4 worm cellular contexts compared by ENCODE assay signal in genomic region chrIII:11935032-11935947, ce11.
TF ChIP-seq lines count a peak whose summit lies in the region.

No protein-coding gene starts in this region.

TF ChIP-seq in whole organism, L1 larva, 84 proteins besides CTCF, POLR2A, EP300 and RAD21 (continued from another document and continues in another):
- TF ChIP-seq nhr-47 (tag; optimal IDR thresholded peaks at IDR 0.05; lab: Kevin White, UChicago) (peak; percentile 64), zag-1 (tag; optimal IDR thresholded peaks at IDR 0.05; lab: Kevin White, UChicago) (no peak), mdl-1 (tag; optimal IDR thresholded peaks at IDR 0.05; lab: Kevin White, UChicago) (no peak), ztf-4 (tag; optimal IDR thresholded peaks at IDR 0.05; lab: Kevin White, UChicago) (no peak), aha-1 (tag; optimal IDR thresholded peaks at IDR 0.05; lab: Kevin White, UChicago) (no peak), skn-1 (tag; optimal IDR thresholded peaks at IDR 0.05; lab: Kevin White, UChicago) (no peak), unc-98 (GFP tag; IDR thresholded peaks at IDR 0.05; lab: Robert Waterston, UW) (0 out of 2 replicates have a peak, but pooled peaks have one; percentile 37), lin-15B (tag; optimal IDR thresholded peaks at IDR 0.05; lab: Kevin White, UChicago) (no peak), isw-1 (GFP tag; IDR thresholded peaks at IDR 0.05; lab: Robert Waterston, UW) (no peak), fos-1 (tag; optimal IDR thresholded peaks at IDR 0.05; lab: Kevin White, UChicago) (no peak), nhr-28 (tag; optimal IDR thresholded peaks at IDR 0.05; lab: Kevin White, UChicago) (no peak), snpc-4 (tag; optimal IDR thresholded peaks at IDR 0.05; lab: Kevin White, UChicago) (no peak), jun-1 (tag; optimal IDR thresholded peaks at IDR 0.05; lab: Kevin White, UChicago) (no peak), ceh-88 (GFP tag; IDR thresholded peaks at IDR 0.05; lab: Robert Waterston, UW) (no peak), mab-9 (GFP tag; IDR thresholded peaks at IDR 0.05; lab: Robert Waterston, UW) (no peak), ztf-11 (tag; optimal IDR thresholded peaks at IDR 0.05; lab: Kevin White, UChicago) (no peak), nhr-76 (tag; optimal IDR thresholded peaks at IDR 0.05; lab: Kevin White, UChicago) (no peak), nhr-71 (tag; optimal IDR thresholded peaks at IDR 0.05; lab: Kevin White, UChicago) (peak; percentile 66), F16B12.6 (tag; optimal IDR thresholded peaks at IDR 0.05; lab: Kevin White, UChicago) (no peak), C04F5.9 (tag; optimal IDR thresholded peaks at IDR 0.05; lab: Kevin White, UChicago) (no peak), alr-1 (tag; optimal IDR thresholded peaks at IDR 0.05; lab: Kevin White, UChicago; ENCODE audit: borderline replicate concordance) (no peak), ceh-8 (GFP tag; optimal IDR thresholded peaks at IDR 0.05; lab: Kevin White, UChicago) (peak; percentile 46), irx-1 (tag; optimal IDR thresholded peaks at IDR 0.05; lab: Kevin White, UChicago) (no peak), sup-37 (GFP tag; optimal IDR thresholded peaks at IDR 0.05; lab: Kevin White, UChicago) (peak; percentile 26), dpl-1 (GFP tag; optimal IDR thresholded peaks at IDR 0.05; lab: Kevin White, UChicago) (no peak), dsc-1 (tag; optimal IDR thresholded peaks at IDR 0.05; lab: Kevin White, UChicago) (peak; percentile 83), ama-1 (optimal IDR thresholded peaks at IDR 0.05; lab: Kevin White, UChicago) (peak; percentile 14), nhr-20 (tag; optimal IDR thresholded peaks at IDR 0.05; lab: Kevin White, UChicago) (peak; percentile 13), nhr-12 (tag; optimal IDR thresholded peaks at IDR 0.05; lab: Kevin White, UChicago) (no peak), aly-2 (tag; optimal IDR thresholded peaks at IDR 0.05; lab: Kevin White, UChicago) (no peak), rnt-1 (tag; optimal IDR thresholded peaks at IDR 0.05; lab: Kevin White, UChicago) (peak; percentile 74), lin-35 (GFP tag; optimal IDR thresholded peaks at IDR 0.05; lab: Kevin White, UChicago) (peak in 1 of 2 experiments; percentile 15), zip-4 (GFP tag; optimal IDR thresholded peaks at IDR 0.05; lab: Kevin White, UChicago) (no peak), C16A3.4 (tag; optimal IDR thresholded peaks at IDR 0.05; lab: Kevin White, UChicago) (no peak)

TF ChIP-seq in whole organism, L2 larva, 48 proteins besides CTCF, POLR2A, EP300 and RAD21 (continued from another document):
- no peak for TF ChIP-seq nhr-10 (tag; optimal IDR thresholded peaks at IDR 0.05; lab: Kevin White, UChicago)
- no peak for TF ChIP-seq nhr-237 (tag; optimal IDR thresholded peaks at IDR 0.05; lab: Kevin White, UChicago)
- no peak for TF ChIP-seq elt-1 (tag; optimal IDR thresholded peaks at IDR 0.05; lab: Kevin White, UChicago)
- TF ChIP-seq zag-1 (tag; optimal IDR thresholded peaks at IDR 0.05; lab: Kevin White, UChicago) = no peak
- no peak for TF ChIP-seq nhr-129 (tag; optimal IDR thresholded peaks at IDR 0.05; lab: Kevin White, UChicago)
- TF ChIP-seq unc-55 (GFP tag; optimal IDR thresholded peaks at IDR 0.05; lab: Kevin White, UChicago) = no peak
- no peak for TF ChIP-seq dmd-4 (tag; optimal IDR thresholded peaks at IDR 0.05; lab: Kevin White, UChicago)
- TF ChIP-seq nhr-11 (tag; optimal IDR thresholded peaks at IDR 0.05; lab: Kevin White, UChicago) = no peak
- TF ChIP-seq ZK546.5 (tag; optimal IDR thresholded peaks at IDR 0.05; lab: Kevin White, UChicago) = no peak
- TF ChIP-seq nhr-12 (tag; optimal IDR thresholded peaks at IDR 0.05; lab: Kevin White, UChicago) = no peak
- TF ChIP-seq gmeb-1 (tag; optimal IDR thresholded peaks at IDR 0.05; lab: Kevin White, UChicago) = no peak
- TF ChIP-seq ztf-4 (tag; optimal IDR thresholded peaks at IDR 0.05; lab: Kevin White, UChicago) = no peak
- no peak for TF ChIP-seq fos-1 (tag; optimal IDR thresholded peaks at IDR 0.05; lab: Kevin White, UChicago)
- no peak for TF ChIP-seq aly-2 (tag; optimal IDR thresholded peaks at IDR 0.05; lab: Kevin White, UChicago)
- no peak for TF ChIP-seq skn-1 (tag; optimal IDR thresholded peaks at IDR 0.05; lab: Kevin White, UChicago)
- TF ChIP-seq peb-1 (tag; optimal IDR thresholded peaks at IDR 0.05; lab: Kevin White, UChicago) = no peak
- TF ChIP-seq lin-13 (GFP tag; optimal IDR thresholded peaks at IDR 0.05; lab: Kevin White, UChicago) = no peak
- no peak for TF ChIP-seq ceh-82 (tag; optimal IDR thresholded peaks at IDR 0.05; lab: Kevin White, UChicago)
- no peak for TF ChIP-seq sma-3 (GFP tag; optimal IDR thresholded peaks at IDR 0.05; lab: Kevin White, UChicago)
- no peak for TF ChIP-seq nhr-25 (tag; optimal IDR thresholded peaks at IDR 0.05; lab: Kevin White, UChicago)
- no peak for TF ChIP-seq mab-5 (tag; optimal IDR thresholded peaks at IDR 0.05; lab: Kevin White, UChicago)
- no peak for TF ChIP-seq nhr-77 (tag; optimal IDR thresholded peaks at IDR 0.05; lab: Kevin White, UChicago)
- TF ChIP-seq R02D3.7 (tag; optimal IDR thresholded peaks at IDR 0.05; lab: Kevin White, UChicago) = no peak
- TF ChIP-seq Y55F3AM.14 (GFP tag; optimal IDR thresholded peaks at IDR 0.05; lab: Kevin White, UChicago) = peak; percentile 10
- TF ChIP-seq lin-39 (tag; optimal IDR thresholded peaks at IDR 0.05; lab: Kevin White, UChicago) = no peak
- TF ChIP-seq snpc-4 (tag; optimal IDR thresholded peaks at IDR 0.05; lab: Kevin White, UChicago) = no peak
- no peak for TF ChIP-seq nhr-6 (tag; optimal IDR thresholded peaks at IDR 0.05; lab: Kevin White, UChicago)
- TF ChIP-seq crh-2 (tag; optimal IDR thresholded peaks at IDR 0.05; lab: Kevin White, UChicago) = no peak
- peak in 1 of 2 experiments; percentile 2 for TF ChIP-seq mdl-1 (tag; optimal IDR thresholded peaks at IDR 0.05; lab: Kevin White, UChicago)
- TF ChIP-seq ztf-11 (tag; optimal IDR thresholded peaks at IDR 0.05; lab: Kevin White, UChicago) = no peak
- no peak for TF ChIP-seq unc-62 (GFP tag; optimal IDR thresholded peaks at IDR 0.05; lab: Kevin White, UChicago)
- TF ChIP-seq elt-3 (tag; optimal IDR thresholded peaks at IDR 0.05; lab: Kevin White, UChicago) = no peak
- no peak for TF ChIP-seq alr-1 (tag; optimal IDR thresholded peaks at IDR 0.05; lab: Kevin White, UChicago)
- peak; percentile 31 for TF ChIP-seq sma-9 (GFP tag; optimal IDR thresholded peaks at IDR 0.05; lab: Kevin White, UChicago)
- TF ChIP-seq sma-9 (tag; optimal IDR thresholded peaks at IDR 0.05; lab: Kevin White, UChicago) = no peak
- TF ChIP-seq lin-11 (tag; optimal IDR thresholded peaks at IDR 0.05; lab: Kevin White, UChicago) = no peak
- TF ChIP-seq egl-27 (tag; optimal IDR thresholded peaks at IDR 0.05; lab: Kevin White, UChicago) = no peak
TF ChIP-seq in whole organism, L2 larva: peak in this region for 8.

TF ChIP-seq in whole organism, L4 larva, 104 proteins besides CTCF, POLR2A, EP300 and RAD21 (continued from another document and continues in another):
- TF ChIP-seq unc-39 (tag; optimal IDR thresholded peaks at IDR 0.05; lab: Kevin White, UChicago) (no peak), lsy-2 (tag; optimal IDR thresholded peaks at IDR 0.05; lab: Kevin White, UChicago) (peak in 1 of 2 experiments; percentile 18), lir-3 (tag; optimal IDR thresholded peaks at IDR 0.05; lab: Kevin White, UChicago) (no peak), set-16 (GFP tag; IDR thresholded peaks at IDR 0.05; lab: Robert Waterston, UW) (no peak), spr-3 (GFP tag; optimal IDR thresholded peaks at IDR 0.05; lab: Kevin White, UChicago) (no peak), nhr-11 (tag; optimal IDR thresholded peaks at IDR 0.05; lab: Kevin White, UChicago) (no peak), ceh-32 (tag; optimal IDR thresholded peaks at IDR 0.05; lab: Kevin White, UChicago; ENCODE audit: poor library complexity) (no peak), nhr-10 (tag; optimal IDR thresholded peaks at IDR 0.05; lab: Kevin White, UChicago) (no peak), Y48G9A.11 (GFP tag; IDR thresholded peaks at IDR 0.05; lab: Robert Waterston, UW) (no peak), F10B5.3 (tag; optimal IDR thresholded peaks at IDR 0.05; lab: Kevin White, UChicago) (no peak), snpc-4 (tag; optimal IDR thresholded peaks at IDR 0.05; lab: Kevin White, UChicago) (no peak), hlh-11 (tag; optimal IDR thresholded peaks at IDR 0.05; lab: Kevin White, UChicago) (peak; percentile 37), hmg-1.1 (GFP tag; IDR thresholded peaks at IDR 0.05; lab: Robert Waterston, UW) (no peak), tag-97 (GFP tag; IDR thresholded peaks at IDR 0.05; lab: Robert Waterston, UW) (no peak), hlh-30 (tag; optimal IDR thresholded peaks at IDR 0.05; lab: Kevin White, UChicago; ENCODE audit: insufficient read depth) (peak; percentile 29), pqm-1 (tag; optimal IDR thresholded peaks at IDR 0.05; lab: Kevin White, UChicago) (no peak), daf-12 (tag; optimal IDR thresholded peaks at IDR 0.05; lab: Kevin White, UChicago) (no peak), dpl-1 (GFP tag; optimal IDR thresholded peaks at IDR 0.05; lab: Kevin White, UChicago) (no peak), nhr-102 (tag; optimal IDR thresholded peaks at IDR 0.05; lab: Kevin White, UChicago) (no peak), F37D6.2 (tag; optimal IDR thresholded peaks at IDR 0.05; lab: Kevin White, UChicago) (no peak), mep-1 (tag; optimal IDR thresholded peaks at IDR 0.05; lab: Kevin White, UChicago) (no peak), T26A8.4 (GFP tag; IDR thresholded peaks at IDR 0.05; lab: Robert Waterston, UW) (no peak), zip-11 (GFP tag; IDR thresholded peaks at IDR 0.05; lab: Robert Waterston, UW) (no peak), F49E8.2 (tag; optimal IDR thresholded peaks at IDR 0.05; lab: Kevin White, UChicago; ENCODE audit: borderline replicate concordance) (no peak), aly-2 (tag; optimal IDR thresholded peaks at IDR 0.05; lab: Kevin White, UChicago) (no peak), ceh-62 (tag; optimal IDR thresholded peaks at IDR 0.05; lab: Kevin White, UChicago) (no peak), mdt-29 (GFP tag; IDR thresholded peaks at IDR 0.05; lab: Robert Waterston, UW) (no peak), T20F7.1 (GFP tag; optimal IDR thresholded peaks at IDR 0.05; lab: Kevin White, UChicago) (no peak), arid-1 (GFP tag; conservative IDR thresholded peaks at IDR 0.05; lab: Robert Waterston, UW) (no peak), cey-2 (tag; optimal IDR thresholded peaks at IDR 0.05; lab: Kevin White, UChicago; ENCODE audit: borderline replicate concordance, insufficient read depth) (no peak), Y75B8A.6 (GFP tag; IDR thresholded peaks at IDR 0.05; lab: Robert Waterston, UW) (no peak), mxl-3 (GFP tag; optimal IDR thresholded peaks at IDR 0.05; lab: Kevin White, UChicago) (peak; percentile 68), rbr-2 (tag; optimal IDR thresholded peaks at IDR 0.05; lab: Kevin White, UChicago) (no peak), dve-1 (tag; optimal IDR thresholded peaks at IDR 0.05; lab: Kevin White, UChicago; ENCODE audit: insufficient read depth) (no peak), gei-8 (GFP tag; optimal IDR thresholded peaks at IDR 0.05; lab: Kevin White, UChicago) (no peak), F26F4.8 (GFP tag; conservative IDR thresholded peaks at IDR 0.05; lab: Robert Waterston, UW) (no peak), madf-5 (GFP tag; IDR thresholded peaks at IDR 0.05; lab: Robert Waterston, UW) (no peak), F44E2.7 (GFP tag; IDR thresholded peaks at IDR 0.05; lab: Robert Waterston, UW) (no peak), zag-1 (tag; optimal IDR thresholded peaks at IDR 0.05; lab: Kevin White, UChicago) (no peak)

TF ChIP-seq in whole organism, late embryonic, 69 proteins besides CTCF, POLR2A, EP300 and RAD21 (continued from another document):
- TF ChIP-seq lin-11 (tag; optimal IDR thresholded peaks at IDR 0.05; lab: Kevin White, UChicago) = no peak
- TF ChIP-seq zip-5 (tag; optimal IDR thresholded peaks at IDR 0.05; lab: Kevin White, UChicago) = no peak
- no peak for TF ChIP-seq gmeb-2 (tag; optimal IDR thresholded peaks at IDR 0.05; lab: Kevin White, UChicago)
- TF ChIP-seq ahr-1 (tag; optimal IDR thresholded peaks at IDR 0.05; lab: Kevin White, UChicago) = no peak
- peak; percentile 93 for TF ChIP-seq unc-55 (GFP tag; optimal IDR thresholded peaks at IDR 0.05; lab: Kevin White, UChicago)
- no peak for TF ChIP-seq elt-4 (tag; optimal IDR thresholded peaks at IDR 0.05; lab: Kevin White, UChicago)
- no peak for TF ChIP-seq pqm-1 (tag; optimal IDR thresholded peaks at IDR 0.05; lab: Kevin White, UChicago)
- TF ChIP-seq ttx-3 (tag; optimal IDR thresholded peaks at IDR 0.05; lab: Kevin White, UChicago) = no peak
- no peak for TF ChIP-seq sdc-2 (tag; optimal IDR thresholded peaks at IDR 0.05; lab: Kevin White, UChicago)
- peak; percentile 31 for TF ChIP-seq K02D7.2 (tag; optimal IDR thresholded peaks at IDR 0.05; lab: Kevin White, UChicago)
- no peak for TF ChIP-seq tbx-2 (tag; optimal IDR thresholded peaks at IDR 0.05; lab: Kevin White, UChicago)
- TF ChIP-seq ceh-30 (tag; optimal IDR thresholded peaks at IDR 0.05; lab: Kevin White, UChicago) = no peak
TF ChIP-seq in whole organism, late embryonic: peak in this region for 8.
